Worm (Caenorhabditis elegans) whole organism, L4/young adult: ENCODE data around the gene F49F1.14.
"Not testable (repeated sequence)": the region's sequence is repeated elsewhere in the genome, so short reads cannot be mapped to it uniquely, and the experiment has no call there.

ENCODE experiments used
- W03F9.2 ChIP-seq: fragments of 150-350 bp; optimal IDR thresholded peaks from 2 replicates; lab custom pipeline; 2014; ENCODE audit warnings: missing biosample characterization, missing genetic modification characterization
- dao-5 ChIP-seq: sonication (generic microtip); optimal IDR thresholded peaks from 2 replicates; lab custom pipeline; 2016; ENCODE audit warnings: missing genotype, missing genetic modification characterization, moderate library complexity, missing compliant biosample characterization
- him-1 ChIP-seq: sonication (generic microtip); optimal IDR thresholded peaks from 2 replicates; lab custom pipeline; 2016; ENCODE audit warnings: missing genotype, missing genetic modification reagents, missing genetic modification characterization, missing compliant biosample characterization

The F49F1.14 gene

ce11 chrIV:4112387-4112786 lies at the start of gene F49F1.14:
TSS of gene F49F1.14 (minus strand) at chrIV:4112487.
- no peak for TF ChIP-seq dao-5 (tag; lab: Kevin White, UChicago)
- no peak for TF ChIP-seq him-1 (tag; lab: Kevin White, UChicago)
- no peak for TF ChIP-seq W03F9.2

- no peak for TF ChIP-seq dao-5 (tag; lab: Kevin White, UChicago)
- no peak for TF ChIP-seq W03F9.2
- TF ChIP-seq him-1 (tag; lab: Kevin White, UChicago) = no peak
Observed at ce11 chrIV:4154641-4155040, 42.4 kb upstream of the F49F1.14 start, which contains the start of gene K08D10.14. TSS of gene K08D10.14 (plus strand) at chrIV:4154941.

DNA sequence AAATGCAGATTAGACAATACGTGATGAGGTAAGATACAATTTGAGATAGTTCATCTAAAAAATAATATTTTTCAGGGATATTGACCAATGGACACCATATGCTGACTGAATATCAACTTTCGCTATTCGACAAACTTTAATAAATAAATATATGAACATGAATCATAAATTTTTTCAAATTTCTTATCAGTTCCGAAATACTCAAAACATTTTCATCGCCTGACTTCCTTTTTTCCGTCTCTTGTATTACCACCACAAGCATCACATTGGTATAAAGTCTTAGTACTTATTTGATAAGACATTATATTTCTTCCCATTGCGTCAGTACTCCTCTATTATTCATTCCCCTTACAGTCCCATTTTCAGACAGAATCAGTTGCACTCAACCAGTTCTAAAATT lies 39.9 kb upstream of the F49F1.14 start, which contains the start of the genes K08D10.10 and R07C12.1:
Gene K08D10.10, plus strand, starts transcription at position 93 of the 400 bp plus-strand sequence.
Gene R07C12.1, plus strand, starts transcription at position 314 of the 400 bp plus-strand sequence.
- TF ChIP-seq him-1 (tag; lab: Kevin White, UChicago) (no peak), W03F9.2 (no peak), dao-5 (tag; lab: Kevin White, UChicago) (no peak)

DNA sequence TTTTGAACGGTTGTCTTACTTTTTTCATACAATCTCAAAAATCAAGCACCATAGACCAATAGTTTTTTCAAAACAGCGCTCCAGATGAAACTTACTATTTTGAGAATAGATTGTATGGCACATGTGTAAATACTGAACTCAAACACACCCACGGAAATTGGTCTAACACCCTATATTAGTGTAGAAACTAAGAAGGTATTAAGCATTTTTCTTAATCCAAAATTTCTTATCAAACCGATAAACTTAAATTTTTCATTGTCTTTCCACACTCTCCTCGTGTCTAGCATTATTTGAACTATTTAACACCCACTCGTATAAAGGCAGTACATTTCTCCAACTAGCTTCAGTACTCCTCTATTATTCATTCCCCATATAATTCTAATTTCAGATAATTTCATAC lies 37.9 kb upstream of the F49F1.14 start:
- no peak for TF ChIP-seq him-1 (tag; lab: Kevin White, UChicago)
- no peak for TF ChIP-seq dao-5 (tag; lab: Kevin White, UChicago)
- no peak for TF ChIP-seq W03F9.2

- TF ChIP-seq dao-5 (tag; lab: Kevin White, UChicago) (no peak), him-1 (tag; lab: Kevin White, UChicago) (no peak), W03F9.2 (no peak)
Observed at ce11 chrIV:4147891-4148290, 35.6 kb upstream of the F49F1.14 start.

- TF ChIP-seq him-1 (tag; lab: Kevin White, UChicago) (no peak), dao-5 (tag; lab: Kevin White, UChicago) (no peak), W03F9.2 (no peak)
Observed at ce11 chrIV:4144784-4145183, 32.5 kb upstream of the F49F1.14 start, which contains the start of gene R07C12.3. TSS of gene R07C12.3 (plus strand) at chrIV:4145084.

DNA sequence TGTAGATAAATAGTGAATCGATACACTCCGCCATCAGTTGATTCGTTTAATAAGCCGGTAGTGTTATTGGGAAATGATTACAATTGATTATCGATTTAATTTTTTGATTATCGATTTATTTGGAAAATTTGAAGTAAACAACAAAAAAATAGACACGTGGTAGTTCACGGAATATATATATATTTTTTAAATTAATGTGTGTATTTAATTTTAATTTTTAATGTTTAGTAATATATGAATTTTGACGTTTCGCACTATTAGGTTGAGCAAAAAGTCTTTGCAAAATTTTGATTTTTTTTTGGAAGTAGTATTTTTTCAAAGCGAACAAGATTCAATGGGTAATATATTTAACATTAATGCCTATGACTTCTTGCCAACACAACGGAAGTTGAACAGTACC lies 30.7 kb upstream of the F49F1.14 start, which contains the start of gene F49F1.12:
Gene F49F1.12, minus strand, starts transcription at position 101 of the 400 bp plus-strand sequence.
- not testable (repeated sequence) for TF ChIP-seq dao-5 (tag; lab: Kevin White, UChicago); him-1 (tag; lab: Kevin White, UChicago); W03F9.2

- TF ChIP-seq him-1 (tag; lab: Kevin White, UChicago) = no peak
- TF ChIP-seq W03F9.2 = no peak
- no peak for TF ChIP-seq dao-5 (tag; lab: Kevin White, UChicago)
Observed at ce11 chrIV:4141311-4141710, 29.0 kb upstream of the F49F1.14 start, which contains the start of gene F49F1.11. TSS of gene F49F1.11 (minus strand) at chrIV:4141411.

ce11 chrIV:4140265-4140664 lies 28.0 kb upstream of the F49F1.14 start, which contains the start of gene F49F1.18:
TSS of gene F49F1.18 (minus strand) at chrIV:4140365.
- no peak for TF ChIP-seq him-1 (tag; lab: Kevin White, UChicago)
- TF ChIP-seq W03F9.2 = no peak
- TF ChIP-seq dao-5 (tag; lab: Kevin White, UChicago) = no peak

DNA sequence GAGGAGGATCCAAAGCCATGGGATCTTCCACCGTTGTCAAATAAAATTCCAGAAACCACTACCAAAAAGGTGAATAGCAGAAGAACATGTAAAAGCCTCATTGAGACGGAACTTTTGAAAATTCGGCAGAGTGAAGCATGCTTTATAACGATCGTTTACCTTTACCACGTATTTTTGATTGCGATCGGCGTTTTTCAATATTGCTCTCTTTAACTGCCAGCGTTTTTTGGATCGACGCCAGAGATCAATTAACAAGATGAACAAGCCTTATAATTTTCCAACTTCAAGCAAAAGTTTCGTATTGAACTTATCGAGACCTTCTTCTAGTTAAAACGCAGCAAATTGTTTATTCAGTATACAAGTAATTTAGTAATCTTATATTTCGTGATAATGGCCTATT lies 26.7 kb upstream of the F49F1.14 start, which contains the start of gene F49F1.10:
Gene F49F1.10, minus strand, starts transcription at position 101 of the 400 bp plus-strand sequence.
- TF ChIP-seq dao-5 (tag; lab: Kevin White, UChicago) (no peak), W03F9.2 (no peak), him-1 (tag; lab: Kevin White, UChicago) (no peak)

ce11 chrIV:4137472-4137871 lies 25.2 kb upstream of the F49F1.14 start, which contains the start of gene F49F1.9:
TSS of gene F49F1.9 (minus strand) at chrIV:4137572.
- TF ChIP-seq dao-5 (tag; lab: Kevin White, UChicago) (no peak), W03F9.2 (no peak), him-1 (tag; lab: Kevin White, UChicago) (no peak)

DNA sequence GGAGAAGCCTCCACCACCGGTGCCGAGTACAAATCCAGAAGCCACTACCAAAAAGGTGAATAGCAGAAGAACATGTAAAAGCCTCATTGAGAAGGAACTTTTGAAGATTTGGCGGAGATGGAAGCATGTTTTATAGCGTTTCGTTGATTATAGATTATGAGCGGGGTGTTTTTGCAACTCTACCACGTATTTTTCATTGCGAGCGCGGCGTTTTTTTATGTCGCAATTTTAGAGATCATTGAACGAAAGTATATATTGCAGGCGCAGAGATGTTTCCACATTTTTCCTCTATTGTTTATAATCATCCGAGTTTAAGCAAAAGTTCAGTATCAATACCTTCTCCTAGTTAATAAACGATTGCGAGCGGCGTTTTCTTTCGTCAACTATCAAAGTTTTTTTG lies 23.5 kb upstream of the F49F1.14 start, which contains the start of gene F49F1.17:
Gene F49F1.17, minus strand, starts transcription at position 101 of the 400 bp plus-strand sequence.
- TF ChIP-seq dao-5 (tag; lab: Kevin White, UChicago) = no peak
- no peak for TF ChIP-seq him-1 (tag; lab: Kevin White, UChicago)
- TF ChIP-seq W03F9.2 = no peak

DNA sequence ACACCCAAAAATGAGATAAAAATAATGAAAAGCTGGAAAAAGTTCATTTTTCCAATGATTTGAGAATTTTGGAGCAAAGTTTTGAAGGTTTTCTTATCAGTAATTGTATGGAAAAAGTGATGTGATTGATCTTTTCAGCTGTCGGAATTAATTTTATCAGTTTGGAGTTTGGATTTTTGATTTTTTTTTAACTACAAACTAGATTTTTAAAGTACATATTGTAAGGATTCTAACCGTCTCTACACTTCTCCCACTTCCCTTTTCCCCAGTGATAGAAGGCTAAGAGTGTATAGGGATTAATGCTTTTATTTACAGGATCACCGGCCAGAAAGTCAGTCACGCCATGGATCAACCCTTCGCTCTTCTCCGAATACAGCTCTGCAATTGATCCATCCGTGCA lies 13.4 kb upstream of the F49F1.14 start, which contains the start of gene F49F1.7:
Gene F49F1.7, minus strand, starts transcription at position 101 of the 400 bp plus-strand sequence.
- not testable (repeated sequence) for TF ChIP-seq him-1 (tag; lab: Kevin White, UChicago); W03F9.2; dao-5 (tag; lab: Kevin White, UChicago)

ce11 chrIV:4123083-4123482 lies 10.8 kb upstream of the F49F1.14 start, which contains the start of gene mul-1:
TSS of gene mul-1 (minus strand) at chrIV:4123166.
- TF ChIP-seq W03F9.2 (no peak), him-1 (tag; lab: Kevin White, UChicago) (no peak), dao-5 (tag; lab: Kevin White, UChicago) (no peak)
